Worm (Caenorhabditis elegans) whole organism, late embryonic: ENCODE measurements around the gene col-75.

Source experiments
- K09A11.1 ChIP-seq: sonication (generic microtip); optimal IDR thresholded peaks from 2 replicates; lab custom pipeline; 2017; ENCODE audit warnings: antibody characterized with exemption, mild to moderate bottlenecking, missing genetic modification characterization, missing compliant biosample characterization; ENCODE audit not compliant: insufficient read depth
- ahr-1 ChIP-seq: sonication (generic microtip); optimal IDR thresholded peaks from 2 replicates; lab custom pipeline; 2016; ENCODE audit warnings: missing genetic modification characterization, missing compliant biosample characterization
- ceh-14 ChIP-seq: sonication (generic microtip); optimal IDR thresholded peaks from 2 replicates; lab custom pipeline; 2016; ENCODE audit warnings: missing genotype, missing genetic modification characterization, missing compliant biosample characterization
- ceh-2 ChIP-seq: sonication (generic microtip); optimal IDR thresholded peaks from 2 replicates; lab custom pipeline; 2016; ENCODE audit warnings: missing genotype, missing genetic modification characterization, missing compliant biosample characterization
- ceh-22 ChIP-seq: sonication (generic microtip); optimal IDR thresholded peaks from 2 replicates; lab custom pipeline; 2017; ENCODE audit warnings: missing biosample characterization, missing genetic modification characterization
- ceh-30 ChIP-seq: fragments of 150-350 bp; optimal IDR thresholded peaks from 2 replicates; lab custom pipeline; 2014; ENCODE audit warnings: missing biosample characterization, missing genetic modification characterization
- ceh-31 ChIP-seq: sonication (generic microtip); optimal IDR thresholded peaks from 2 replicates; lab custom pipeline; 2016; ENCODE audit warnings: missing genetic modification characterization, missing compliant biosample characterization
- ceh-34 ChIP-seq: sonication (generic microtip); optimal IDR thresholded peaks from 2 replicates; lab custom pipeline; 2016; ENCODE audit warnings: mild to moderate bottlenecking, missing genetic modification characterization, missing compliant biosample characterization
- ceh-45 ChIP-seq: fragments of 200-800 bp; sonication (Bioruptor generic); IDR thresholded peaks from 2 replicates; pipeline ENCODE4 v1.3.6; 2022; ENCODE audit warnings: missing genetic modification reagents, missing genetic modification characterization, missing compliant biosample characterization
- ceh-48 ChIP-seq: sonication (generic microtip); optimal IDR thresholded peaks from 2 replicates; lab custom pipeline; 2016; ENCODE audit warnings: missing genetic modification characterization, inconsistent platforms, missing compliant biosample characterization
- ceh-6 ChIP-seq: fragments of 200-800 bp; sonication (Bioruptor generic); optimal IDR thresholded peaks from 2 replicates; lab custom pipeline; 2018; ENCODE audit warnings: mild to moderate bottlenecking, missing genetic modification characterization, missing compliant biosample characterization
- che-1 ChIP-seq: sonication (generic microtip); optimal IDR thresholded peaks from 2 replicates; lab custom pipeline; 2016; ENCODE audit warnings: mild to moderate bottlenecking, missing genetic modification characterization, missing compliant biosample characterization
- dmd-4 ChIP-seq: sonication (generic microtip); optimal IDR thresholded peaks from 2 replicates; lab custom pipeline; 2016; ENCODE audit warnings: borderline replicate concordance, missing genetic modification characterization, missing compliant biosample characterization
- dve-1 ChIP-seq: sonication (generic microtip); optimal IDR thresholded peaks from 2 replicates; lab custom pipeline; 2017; ENCODE audit warnings: antibody characterized with exemption, mild to moderate bottlenecking, missing genetic modification characterization, missing compliant biosample characterization
- elt-2 ChIP-seq: sonication (generic microtip); optimal IDR thresholded peaks from 2 replicates; lab custom pipeline; 2016; ENCODE audit warnings: missing genetic modification reagents, missing genetic modification characterization, missing compliant biosample characterization
- eyg-1 ChIP-seq: sonication (generic microtip); optimal IDR thresholded peaks from 2 replicates; lab custom pipeline; 2016; ENCODE audit warnings: missing genotype, missing genetic modification characterization, missing compliant biosample characterization
- fkh-6 ChIP-seq: sonication (generic microtip); optimal IDR thresholded peaks from 2 replicates; lab custom pipeline; 2016; ENCODE audit warnings: missing genetic modification characterization, missing compliant biosample characterization
- gmeb-2 ChIP-seq: sonication (generic microtip); optimal IDR thresholded peaks from 2 replicates; lab custom pipeline; 2016; ENCODE audit warnings: missing genetic modification characterization, inconsistent platforms, missing compliant biosample characterization
- hlh-13 ChIP-seq: fragments of 200-800 bp; sonication (Bioruptor generic); optimal IDR thresholded peaks from 2 replicates; lab custom pipeline; 2018; ENCODE audit warnings: mild to moderate bottlenecking, missing genetic modification characterization, missing compliant biosample characterization
- hlh-15 ChIP-seq: sonication (generic microtip); optimal IDR thresholded peaks from 2 replicates; lab custom pipeline; 2016; ENCODE audit warnings: missing genetic modification characterization, missing compliant biosample characterization
- hlh-30 ChIP-seq: sonication (generic microtip); optimal IDR thresholded peaks from 2 replicates; lab custom pipeline; 2017; ENCODE audit warnings: antibody characterized with exemption, missing genetic modification characterization, missing compliant biosample characterization; ENCODE audit not compliant: insufficient read depth
- hlh-6 ChIP-seq: sonication (generic microtip); optimal IDR thresholded peaks from 2 replicates; lab custom pipeline; 2016; ENCODE audit warnings: missing genotype, missing genetic modification characterization, missing compliant biosample characterization
- hlh-8 ChIP-seq: sonication (generic microtip); optimal IDR thresholded peaks from 2 replicates; lab custom pipeline; 2016; ENCODE audit warnings: missing genotype, missing genetic modification characterization, missing compliant biosample characterization
- lim-6 ChIP-seq: sonication (generic microtip); optimal IDR thresholded peaks from 2 replicates; lab custom pipeline; 2016; ENCODE audit warnings: missing genetic modification characterization, missing compliant biosample characterization
- lin-11 ChIP-seq: fragments of 200-800 bp; sonication (Bioruptor generic); optimal IDR thresholded peaks from 2 replicates; lab custom pipeline; 2018; ENCODE audit warnings: mild to moderate bottlenecking, missing genetic modification characterization, missing compliant biosample characterization
- mec-3 ChIP-seq: sonication (generic microtip); optimal IDR thresholded peaks from 2 replicates; lab custom pipeline; 2016; ENCODE audit warnings: borderline replicate concordance, missing genetic modification characterization, missing compliant biosample characterization
- nfya-1 ChIP-seq: sonication (generic microtip); optimal IDR thresholded peaks from 2 replicates; lab custom pipeline; 2017; ENCODE audit warnings: missing genetic modification characterization, mild to moderate bottlenecking, missing compliant biosample characterization, antibody characterized with exemption, moderate library complexity
- nhr-232 ChIP-seq: sonication (generic microtip); optimal IDR thresholded peaks from 2 replicates; lab custom pipeline; 2016; ENCODE audit warnings: missing genetic modification characterization, missing compliant biosample characterization
- npax-4 ChIP-seq: sonication (generic microtip); optimal IDR thresholded peaks from 2 replicates; lab custom pipeline; 2016; ENCODE audit warnings: missing genetic modification characterization, missing compliant biosample characterization
- pag-3 ChIP-seq: sonication (generic microtip); optimal IDR thresholded peaks from 2 replicates; lab custom pipeline; 2016; ENCODE audit warnings: missing compliant biosample characterization, missing genetic modification characterization, borderline replicate concordance
- pat-9 ChIP-seq: fragments of 200-800 bp; sonication (Bioruptor generic); optimal IDR thresholded peaks from 2 replicates; lab custom pipeline; 2018; ENCODE audit warnings: mild to moderate bottlenecking, missing genetic modification characterization, moderate library complexity, missing compliant biosample characterization
- pqm-1 ChIP-seq: sonication (generic microtip); optimal IDR thresholded peaks from 2 replicates; lab custom pipeline; 2016; ENCODE audit warnings: missing genetic modification characterization, missing compliant biosample characterization
- ref-2 ChIP-seq: sonication (generic microtip); optimal IDR thresholded peaks from 2 replicates; lab custom pipeline; 2016; ENCODE audit warnings: missing genetic modification characterization, missing compliant biosample characterization
- rnt-1 ChIP-seq: sonication (generic microtip); optimal IDR thresholded peaks from 2 replicates; lab custom pipeline; 2016; ENCODE audit warnings: missing genetic modification characterization, missing compliant biosample characterization
- syd-9 ChIP-seq: sonication (generic microtip); optimal IDR thresholded peaks from 2 replicates; lab custom pipeline; 2016; ENCODE audit warnings: mild to moderate bottlenecking, missing genetic modification characterization, moderate library complexity, missing compliant biosample characterization
- ttx-3 ChIP-seq: sonication (generic microtip); optimal IDR thresholded peaks from 2 replicates; lab custom pipeline; 2016; ENCODE audit warnings: missing genetic modification reagents, missing genetic modification characterization, missing compliant biosample characterization
- unc-3 ChIP-seq, 2 experiments: fragments of 200-800 bp in 1 of 2; sonication (Bioruptor generic) in 1 of 2; sonication (generic microtip) in 1 of 2; conservative IDR thresholded peaks in 1 of 2; optimal IDR thresholded peaks in 1 of 2; 2 replicates each; pipeline versions ENCODE4 v1.3.6 to Lab custom; 2016 to 2022; ENCODE audit warnings: missing compliant biosample characterization in 2 of 2, missing genetic modification characterization in 2 of 2, missing genetic modification reagents in 1 of 2
- unc-42 ChIP-seq: sonication (generic microtip); optimal IDR thresholded peaks from 2 replicates; lab custom pipeline; 2016; ENCODE audit warnings: missing genotype, missing genetic modification characterization, missing compliant biosample characterization
- unc-55 ChIP-seq: sonication (generic microtip); optimal IDR thresholded peaks from 2 replicates; lab custom pipeline; 2017; ENCODE audit warnings: missing biosample characterization, missing genetic modification reagents, missing genetic modification characterization
- ztf-16 ChIP-seq: sonication (generic microtip); optimal IDR thresholded peaks from 2 replicates; lab custom pipeline; 2017; ENCODE audit warnings: missing genetic modification characterization, missing compliant biosample characterization

col-75 gene

DNA sequence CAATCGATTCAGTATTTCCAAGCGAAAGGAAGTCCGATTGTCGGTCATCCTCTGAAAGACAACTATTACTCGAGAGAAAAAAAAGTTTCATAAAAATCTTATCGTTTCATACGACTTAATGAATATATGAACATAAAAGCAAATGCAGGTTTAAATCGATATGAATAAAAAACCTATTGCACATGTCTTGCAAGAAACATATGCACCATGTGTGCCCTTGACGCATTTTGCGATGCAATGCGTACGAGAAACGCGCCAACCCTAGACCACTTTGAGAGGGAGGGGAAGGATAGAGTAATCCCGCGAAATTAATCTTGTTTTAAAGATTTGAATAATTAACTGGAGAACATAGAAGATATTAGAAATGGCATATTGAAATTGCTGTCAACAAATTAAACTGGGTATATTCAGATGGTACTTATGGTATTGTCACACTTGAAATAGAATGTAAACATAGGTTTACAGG, 27.3 kb downstream of the col-75 start, which contains the start of gene atg-16.2:
atg-16.2 (minus strand) TSS at position 51 of the 466 bp plus-strand sequence.
- TF ChIP-seq pag-3 (tag; lab: Kevin White, UChicago): no peak
- peak; percentile 37 for TF ChIP-seq nfya-1 (tag; lab: Kevin White, UChicago)
- no peak for TF ChIP-seq ceh-30 (tag; lab: Kevin White, UChicago)
- no peak for TF ChIP-seq ceh-34
- TF ChIP-seq npax-4 (tag; lab: Kevin White, UChicago): no peak
- TF ChIP-seq eyg-1 (tag; lab: Kevin White, UChicago): no peak
- TF ChIP-seq hlh-30 (tag; lab: Kevin White, UChicago): peak; percentile 60
- TF ChIP-seq ceh-14 (tag; lab: Kevin White, UChicago): peak; percentile 11
- no peak for TF ChIP-seq hlh-6 (tag; lab: Kevin White, UChicago)
- no peak for TF ChIP-seq ceh-6 (GFP tag; lab: Kevin White, UChicago)
- no peak for TF ChIP-seq hlh-13 (GFP tag; lab: Kevin White, UChicago)
- TF ChIP-seq hlh-15 (tag; lab: Kevin White, UChicago): no peak
- peak; percentile 90 for TF ChIP-seq unc-42 (tag; lab: Kevin White, UChicago)
- no peak for TF ChIP-seq syd-9
- TF ChIP-seq ceh-48: peak; percentile 13
- TF ChIP-seq che-1 (tag; lab: Kevin White, UChicago): no peak
- TF ChIP-seq lin-11 (tag; lab: Kevin White, UChicago): no peak
- no peak for TF ChIP-seq dmd-4
- TF ChIP-seq ceh-45 (GFP tag; lab: Robert Waterston, UW): no peak
- TF ChIP-seq ceh-31 (tag; lab: Kevin White, UChicago): peak; percentile 62
- no peak for TF ChIP-seq gmeb-2 (tag; lab: Kevin White, UChicago)
- no peak for TF ChIP-seq fkh-6 (tag; lab: Kevin White, UChicago)
- TF ChIP-seq unc-3 (GFP tag; conservative IDR thresholded peaks at IDR 0.05; lab: Robert Waterston, UW): no peak
- TF ChIP-seq unc-3 (tag; optimal IDR thresholded peaks at IDR 0.05; lab: Kevin White, UChicago): no peak
- TF ChIP-seq ahr-1 (tag; lab: Kevin White, UChicago): no peak
- no peak for TF ChIP-seq nhr-232
- TF ChIP-seq mec-3 (tag; lab: Kevin White, UChicago): no peak
- peak; percentile 21 for TF ChIP-seq hlh-8 (tag; lab: Kevin White, UChicago)

ce11 chrII:6454671-6455070, 28.6 kb downstream of the col-75 start, which contains the start of gene aptf-1:
TSS of gene aptf-1 (plus strand) at chrII:6454971.
- TF ChIP-seq ceh-2 (tag; lab: Kevin White, UChicago) (no peak), gmeb-2 (tag; lab: Kevin White, UChicago) (no peak), ceh-45 (GFP tag; lab: Robert Waterston, UW) (no peak), unc-42 (tag; lab: Kevin White, UChicago) (no peak), elt-2 (tag; lab: Kevin White, UChicago) (no peak), syd-9 (no peak), K09A11.1 (no peak), dve-1 (tag; lab: Kevin White, UChicago) (no peak), lim-6 (tag; lab: Kevin White, UChicago) (no peak), dmd-4 (no peak), nfya-1 (tag; lab: Kevin White, UChicago) (no peak)

DNA sequence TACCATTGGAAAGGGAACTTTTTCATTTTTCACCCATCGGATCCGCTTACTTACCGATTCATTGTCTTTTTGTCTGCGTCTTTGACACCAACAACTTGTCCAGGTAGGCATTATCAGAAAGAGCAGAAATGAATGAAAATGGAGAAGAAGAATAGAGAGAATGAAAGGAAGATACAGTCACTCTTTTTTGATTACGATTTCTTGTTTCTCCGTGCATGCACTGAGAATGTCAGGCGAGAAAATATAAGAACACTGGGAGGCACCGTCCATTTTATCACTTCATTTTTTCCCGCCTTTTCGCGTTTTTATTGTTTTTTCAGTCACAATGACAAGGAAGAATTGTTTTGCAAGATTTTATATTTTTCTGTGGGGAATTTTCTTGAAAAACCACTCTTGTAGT, 43.2 kb downstream of the col-75 start:
- TF ChIP-seq ref-2 (tag; lab: Kevin White, UChicago) (no peak), ttx-3 (tag; lab: Kevin White, UChicago) (no peak), lim-6 (tag; lab: Kevin White, UChicago) (no peak), ztf-16 (no peak), pat-9 (tag; lab: Kevin White, UChicago) (no peak), rnt-1 (tag; lab: Kevin White, UChicago) (no peak), ceh-22 (tag; lab: Kevin White, UChicago) (no peak), unc-55 (GFP tag; lab: Kevin White, UChicago) (no peak), elt-2 (tag; lab: Kevin White, UChicago) (no peak), fkh-6 (tag; lab: Kevin White, UChicago) (no peak), hlh-15 (tag; lab: Kevin White, UChicago) (no peak), pqm-1 (tag; lab: Kevin White, UChicago) (no peak), hlh-30 (tag; lab: Kevin White, UChicago) (no peak), dve-1 (tag; lab: Kevin White, UChicago) (no peak)
